Fruit fly (Drosophila melanogaster): ENCODE results near the gene CG11601.
A peak's percentile ranks its signal among the peaks of the same experiment; 100 is the strongest.

Gene CG11601

DNA sequence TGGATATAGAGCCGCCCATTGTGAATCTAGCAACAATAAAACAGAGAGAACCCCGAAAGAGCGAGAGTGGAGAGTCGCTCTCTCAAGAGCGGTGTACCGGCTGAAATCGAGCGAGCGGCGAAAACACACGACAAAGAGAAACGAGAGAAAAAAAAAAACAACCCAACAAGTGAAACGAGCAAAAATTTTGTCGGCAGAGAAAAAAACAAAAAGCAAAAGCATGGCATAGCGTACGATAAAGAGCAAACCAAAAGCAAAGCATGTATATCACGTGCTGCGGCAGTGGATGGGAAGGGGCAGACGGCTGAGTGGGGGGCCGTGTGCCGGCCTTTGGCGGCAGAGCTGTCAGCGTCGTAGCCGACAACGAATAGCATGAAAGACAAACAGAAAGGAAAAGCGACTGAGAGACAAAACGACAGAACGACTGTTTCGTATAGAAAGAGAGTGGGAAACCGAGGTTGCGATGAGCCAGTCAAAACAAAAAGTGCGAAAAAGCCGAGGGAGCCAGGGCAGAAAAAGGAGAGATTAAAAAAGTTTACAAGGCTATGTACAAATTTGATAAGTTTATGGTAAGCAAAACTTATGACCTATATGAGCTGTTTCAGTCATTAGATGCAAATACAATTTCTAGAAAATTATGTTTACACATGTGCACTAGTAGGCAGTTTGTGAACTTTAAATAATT lies 36.3 kb downstream of the CG11601 start (continued):
- TF ChIP-seq Bdp1 (GFP tag; optimal IDR thresholded peaks at IDR 0.05) (no peak), knrl (GFP tag; IDR thresholded peaks at IDR 0.05; ENCODE audit: partially characterized antibody) (no peak), pnt (GFP tag; optimal IDR thresholded peaks at IDR 0.05) (no peak), Deaf1 (tag; optimal IDR thresholded peaks at IDR 0.05) (peak; percentile 40), CG12236 (GFP tag; optimal IDR thresholded peaks at IDR 0.05) (no peak), Mrtf (GFP tag; IDR thresholded peaks at IDR 0.05) (no peak), CG14667 (GFP tag; IDR thresholded peaks at IDR 0.05) (no peak), bigmax (GFP tag; optimal IDR thresholded peaks at IDR 0.05) (no peak), Doc3 (GFP tag; IDR thresholded peaks at IDR 0.05; ENCODE audit: partially characterized antibody) (no peak), Sox100B (GFP tag; optimal IDR thresholded peaks at IDR 0.05) (no peak), CG34224 (GFP tag; IDR thresholded peaks at IDR 0.05; ENCODE audit: partially characterized antibody) (peak; percentile 49; the same call in 2 of the 3 replicates), zfh2 (GFP tag; optimal IDR thresholded peaks at IDR 0.05) (no peak), CG14050 (GFP tag; IDR thresholded peaks at IDR 0.05) (no peak; the same call in 2 of the 3 replicates), pan (optimal IDR thresholded peaks at IDR 0.05) (no peak), pan (GFP tag; optimal IDR thresholded peaks at IDR 0.05 in 1 of 2, IDR thresholded peaks at IDR 0.05 in 1 of 2) (no peak), vfl (GFP tag; optimal IDR thresholded peaks at IDR 0.05) (no peak), kah (GFP tag; optimal IDR thresholded peaks at IDR 0.05) (peak; percentile 43), cwo (GFP tag; optimal IDR thresholded peaks at IDR 0.05) (peak; percentile 100), Dbx (GFP tag; IDR thresholded peaks at IDR 0.05) (no peak; the same call in 2 of the 3 replicates), Sin3A (optimal IDR thresholded peaks at IDR 0.05) (no peak), CG11085 (GFP tag; IDR thresholded peaks at IDR 0.05) (no peak), CG4360 (GFP tag; IDR thresholded peaks at IDR 0.05) (no peak), Spps (tag; optimal IDR thresholded peaks at IDR 0.05) (no peak), CG11398 (GFP tag; optimal IDR thresholded peaks at IDR 0.05) (no peak), CG7357 (GFP tag; IDR thresholded peaks at IDR 0.05) (no peak), CG8944 (GFP tag; optimal IDR thresholded peaks at IDR 0.05) (no peak), CG12155 (GFP tag; optimal IDR thresholded peaks at IDR 0.05) (peak; percentile 86), CG10565 (GFP tag; optimal IDR thresholded peaks at IDR 0.05) (no peak), dan (GFP tag; IDR thresholded peaks at IDR 0.05) (no peak), Adf1 (GFP tag; IDR thresholded peaks at IDR 0.05) (peak; percentile 97), Kr (GFP tag; optimal IDR thresholded peaks at IDR 0.05) (no peak), dati (GFP tag; IDR thresholded peaks at IDR 0.05) (no peak), hkb (optimal IDR thresholded peaks at IDR 0.05) (no peak), hkb (GFP tag; IDR thresholded peaks at IDR 0.05) (0 out of 2 replicates have a peak, but pooled peaks have one; percentile 32), CG14965 (GFP tag; optimal IDR thresholded peaks at IDR 0.05; ENCODE audit: borderline replicate concordance) (no peak), crp (GFP tag; optimal IDR thresholded peaks at IDR 0.05) (no peak), dimm (GFP tag; IDR thresholded peaks at IDR 0.05) (no peak), ash1 (GFP tag; optimal IDR thresholded peaks at IDR 0.05) (no peak), dysf (GFP tag; IDR thresholded peaks at IDR 0.05) (no peak), trh (GFP tag; optimal IDR thresholded peaks at IDR 0.05) (no peak), Nf-YC (tag; optimal IDR thresholded peaks at IDR 0.05) (peak; percentile 15), CG7372 (GFP tag; IDR thresholded peaks at IDR 0.05) (no peak), en (GFP tag; optimal IDR thresholded peaks at IDR 0.05) (no peak), chinmo (GFP tag; IDR thresholded peaks at IDR 0.05; ENCODE audit: partially characterized antibody) (peak; percentile 91; the same call in 1 of the 4 replicates), CG10431 (GFP tag; optimal IDR thresholded peaks at IDR 0.05) (peak; percentile 14), CG6765 (GFP tag; optimal IDR thresholded peaks at IDR 0.05) (no peak), fd3F (GFP tag; optimal IDR thresholded peaks at IDR 0.05) (no peak), CG9932 (GFP tag; IDR thresholded peaks at IDR 0.05) (no peak), CG17568 (GFP tag; optimal IDR thresholded peaks at IDR 0.05) (peak; percentile 18), BEAF-32 (GFP tag; optimal IDR thresholded peaks at IDR 0.05) (no peak), stc (GFP tag; IDR thresholded peaks at IDR 0.05) (0 out of 2 replicates have a peak, but pooled peaks have one; percentile 10)

Measured in whole organism, embryonic.